Fruit fly (Drosophila melanogaster) whole organism, adult: ENCODE measurements around the gene CG44422.

ENCODE experiments used
- CG12768 ChIP-seq: fragments of 200-800 bp; sonication (Bioruptor generic); optimal IDR thresholded peaks from 2 replicates; lab custom pipeline; 2017; ENCODE audit warnings: missing biosample characterization, missing genetic modification characterization, mild to moderate bottlenecking, moderate library complexity, missing genetic modification reagents
- CG14711 ChIP-seq: fragments of 200-800 bp; sonication (Bioruptor generic); optimal IDR thresholded peaks from 2 replicates; lab custom pipeline; 2018; ENCODE audit warnings: missing biosample characterization, mild to moderate bottlenecking, missing genetic modification characterization, moderate library complexity
- CG1620 ChIP-seq: fragments of 200-800 bp; sonication (Bioruptor generic); optimal IDR thresholded peaks from 2 replicates; lab custom pipeline; 2016; ENCODE audit warnings: missing biosample characterization, missing genetic modification characterization
- CG33017 ChIP-seq: fragments of 200-800 bp; sonication (Bioruptor generic); optimal IDR thresholded peaks from 2 replicates; lab custom pipeline; 2018; ENCODE audit warnings: missing biosample characterization, mild to moderate bottlenecking, missing genetic modification characterization, moderate library complexity
- CG5204 ChIP-seq: fragments of 200-800 bp; sonication (Bioruptor generic); optimal IDR thresholded peaks from 2 replicates; lab custom pipeline; 2016; ENCODE audit warnings: missing biosample characterization, missing genetic modification characterization
- CG7045 ChIP-seq: fragments of 200-800 bp; sonication (Bioruptor generic); optimal IDR thresholded peaks from 2 replicates; lab custom pipeline; 2017; ENCODE audit warnings: missing biosample characterization, mild to moderate bottlenecking, missing genetic modification characterization
- CG7101 ChIP-seq: fragments of 200-800 bp; sonication (Bioruptor generic); optimal IDR thresholded peaks from 2 replicates; lab custom pipeline; 2018; ENCODE audit warnings: missing biosample characterization, mild to moderate bottlenecking, missing genetic modification characterization, moderate library complexity
- Clk ChIP-seq: fragments of 200-800 bp; sonication (Bioruptor generic); optimal IDR thresholded peaks from 2 replicates; lab custom pipeline; 2017; ENCODE audit warnings: missing biosample characterization, missing genetic modification characterization
- Crg-1 ChIP-seq: fragments of 200-800 bp; sonication (Bioruptor generic); optimal IDR thresholded peaks from 2 replicates; lab custom pipeline; 2016; ENCODE audit warnings: missing biosample characterization, missing genetic modification characterization
- Hr96 ChIP-seq: fragments of 200-800 bp; sonication (Bioruptor generic); optimal IDR thresholded peaks from 2 replicates; lab custom pipeline; 2016; ENCODE audit warnings: missing biosample characterization, missing genetic modification characterization
- Mnt ChIP-seq: fragments of 200-800 bp; sonication (Bioruptor generic); optimal IDR thresholded peaks from 2 replicates; lab custom pipeline; 2016; ENCODE audit warnings: missing biosample characterization, mild to moderate bottlenecking, missing genetic modification characterization
- bab1 ChIP-seq: fragments of 200-800 bp; sonication (Bioruptor generic); optimal IDR thresholded peaks from 3 replicates; lab custom pipeline; 2019; ENCODE audit warnings: missing biosample characterization, mild to moderate bottlenecking, missing genetic modification characterization, moderate library complexity
- cic ChIP-seq: fragments of 200-800 bp; sonication (Bioruptor generic); optimal IDR thresholded peaks from 2 replicates; lab custom pipeline; 2017; ENCODE audit warnings: missing biosample characterization, mild to moderate bottlenecking, missing genetic modification characterization, moderate library complexity
- cnc ChIP-seq, 2 experiments: fragments of >200 bp; optimal IDR thresholded peaks; 2 replicates each; lab custom pipeline; 2017
- kay ChIP-seq: fragments of 200-800 bp; sonication (Bioruptor generic); peaks from one replicate; lab custom pipeline; 2016; ENCODE audit warnings: missing biosample characterization, missing genetic modification characterization, borderline replicate concordance
- ovo ChIP-seq: fragments of 200-800 bp; sonication (Bioruptor generic); optimal IDR thresholded peaks from 2 replicates; lab custom pipeline; 2016; ENCODE audit warnings: missing biosample characterization, missing genetic modification characterization
- pad ChIP-seq: fragments of 200-800 bp; sonication (Bioruptor generic); optimal IDR thresholded peaks from 3 replicates; lab custom pipeline; 2017; ENCODE audit warnings: missing biosample characterization, missing genetic modification characterization, mild to moderate bottlenecking, moderate library complexity, missing genetic modification reagents
- tj ChIP-seq: fragments of 200-800 bp; sonication (Bioruptor generic); optimal IDR thresholded peaks from 3 replicates; lab custom pipeline; 2017; ENCODE audit warnings: missing biosample characterization, mild to moderate bottlenecking, missing genetic modification characterization, moderate library complexity
- toe ChIP-seq: fragments of 200-800 bp; sonication (Bioruptor generic); optimal IDR thresholded peaks from 2 replicates; lab custom pipeline; 2016; ENCODE audit warnings: missing biosample characterization, missing genetic modification characterization

Gene CG44422

dm6 chrX:11201948-11202347 is 100.6 kb downstream of the CG44422 start, which contains the start of gene CG11106:
TSS of gene CG11106 (plus strand) at chrX:11202248.
- no peak for TF ChIP-seq cnc (optimal IDR thresholded peaks at IDR 0.05; lab: Kevin White, UChicago)
- no peak for TF ChIP-seq Crg-1 (GFP tag; lab: Kevin White, UChicago)
- no peak for TF ChIP-seq CG33017
- no peak for TF ChIP-seq tj
- TF ChIP-seq kay (GFP tag; lab: Kevin White, UChicago): no peak
- no peak for TF ChIP-seq Mnt (GFP tag; lab: Kevin White, UChicago)
- no peak for TF ChIP-seq bab1
- TF ChIP-seq CG12768: no peak
- TF ChIP-seq Hr96 (GFP tag; lab: Kevin White, UChicago): no peak
- no peak for TF ChIP-seq pad
- TF ChIP-seq CG7101: no peak
- TF ChIP-seq CG7045 (GFP tag; lab: Kevin White, UChicago): no peak
- TF ChIP-seq toe (GFP tag; lab: Kevin White, UChicago): no peak
- TF ChIP-seq CG1620 (GFP tag; lab: Kevin White, UChicago): no peak
- no peak for TF ChIP-seq ovo (GFP tag; lab: Kevin White, UChicago)
- no peak for TF ChIP-seq Clk (GFP tag; lab: Kevin White, UChicago)
- no peak for TF ChIP-seq cic (GFP tag; lab: Kevin White, UChicago)

dm6 chrX:11182631-11183030 is 120.0 kb downstream of the CG44422 start, which contains the start of gene CG15200:
TSS of gene CG15200 (plus strand) at chrX:11182931.
- TF ChIP-seq CG7101 (no peak), CG1620 (GFP tag; lab: Kevin White, UChicago) (no peak), CG14711 (tag; lab: Kevin White, UChicago) (no peak), kay (GFP tag; lab: Kevin White, UChicago) (no peak), Mnt (GFP tag; lab: Kevin White, UChicago) (no peak), pad (no peak), CG33017 (no peak), toe (GFP tag; lab: Kevin White, UChicago) (no peak), CG5204 (GFP tag; lab: Kevin White, UChicago) (no peak), CG7045 (GFP tag; lab: Kevin White, UChicago) (no peak), Hr96 (GFP tag; lab: Kevin White, UChicago) (no peak), cnc (optimal IDR thresholded peaks at IDR 0.05; lab: Kevin White, UChicago) (no peak), CG12768 (no peak)

dm6 chrX:11176073-11176472 is 126.5 kb downstream of the CG44422 start:
- no peak for TF ChIP-seq Crg-1 (GFP tag; lab: Kevin White, UChicago)
- no peak for TF ChIP-seq toe (GFP tag; lab: Kevin White, UChicago)
- no peak for TF ChIP-seq Mnt (GFP tag; lab: Kevin White, UChicago)
- TF ChIP-seq ovo (GFP tag; lab: Kevin White, UChicago): no peak
- no peak for TF ChIP-seq tj
- TF ChIP-seq CG33017: no peak

dm6 chrX:11170578-11170977 is 132.0 kb downstream of the CG44422 start, which contains the start of gene CG1394:
TSS of gene CG1394 (minus strand) at chrX:11170678.
- TF ChIP-seq CG5204 (GFP tag; lab: Kevin White, UChicago): no peak
